Fruit fly (Drosophila melanogaster) whole organism, embryonic: Measurements from ENCODE around the gene CG43338.

Experiments
- Antp ChIP-seq: fragments of 200-800 bp; sonication (Bioruptor generic); optimal IDR thresholded peaks from 3 replicates; lab custom pipeline; 2016; ENCODE audit warnings: missing biosample characterization, missing genetic modification characterization
- Awh ChIP-seq: fragments of 200-800 bp; sonication (Bioruptor generic); IDR thresholded peaks from 2 replicates; pipeline ENCODE4, ENCODE4 v1.3.6; 2022; ENCODE audit warnings: missing biosample characterization, missing genetic modification characterization
- CG10209 ChIP-seq: fragments of 200-800 bp; sonication (Bioruptor generic); optimal IDR thresholded peaks from 3 replicates; lab custom pipeline; 2017; ENCODE audit warnings: missing biosample characterization, mild to moderate bottlenecking, missing genetic modification characterization, missing genetic modification reagents
- CG10654 ChIP-seq: fragments of 200-800 bp; sonication (Bioruptor generic); optimal IDR thresholded peaks from 2 replicates; lab custom pipeline; 2016; ENCODE audit warnings: missing biosample characterization, missing genetic modification characterization
- CG11456 ChIP-seq: fragments of 200-800 bp; sonication (Bioruptor generic); IDR thresholded peaks from 3 replicates; pipeline ENCODE4 v1.3.6; 2022; ENCODE audit warnings: missing biosample characterization, missing genetic modification characterization
- CG12236 ChIP-seq: fragments of 200-800 bp; sonication (Bioruptor generic); optimal IDR thresholded peaks from 2 replicates; lab custom pipeline; 2016; ENCODE audit warnings: missing biosample characterization, missing genetic modification characterization
- CG12391 ChIP-seq: fragments of 200-800 bp; sonication (Bioruptor generic); optimal IDR thresholded peaks from 3 replicates; lab custom pipeline; 2018; ENCODE audit warnings: missing biosample characterization, mild to moderate bottlenecking, missing genetic modification characterization, moderate library complexity
- CG12942 ChIP-seq: fragments of 200-800 bp; sonication (Bioruptor generic); optimal IDR thresholded peaks from 3 replicates; lab custom pipeline; 2016; ENCODE audit warnings: missing biosample characterization, missing genetic modification characterization
- CG14014 ChIP-seq: fragments of 200-800 bp; sonication (Bioruptor generic); IDR thresholded peaks from 2 replicates; pipeline ENCODE4 v1.3.6; 2022; ENCODE audit warnings: missing biosample characterization, missing genetic modification characterization
- CG15514 ChIP-seq: fragments of 200-800 bp; sonication (Bioruptor generic); optimal IDR thresholded peaks from 3 replicates; lab custom pipeline; 2017; ENCODE audit warnings: missing biosample characterization, missing genetic modification characterization, mild to moderate bottlenecking, moderate library complexity, missing genetic modification reagents
- CG15696 ChIP-seq: fragments of 200-800 bp; sonication (Bioruptor generic); optimal IDR thresholded peaks from 2 replicates; lab custom pipeline; 2019; ENCODE audit warnings: missing biosample characterization, mild to moderate bottlenecking, missing genetic modification characterization, moderate library complexity
- CG16815 ChIP-seq: fragments of 200-800 bp; sonication (Bioruptor generic); optimal IDR thresholded peaks from 3 replicates; lab custom pipeline; 2017; ENCODE audit warnings: missing biosample characterization, mild to moderate bottlenecking, missing genetic modification characterization
- CG17359 ChIP-seq: fragments of 200-800 bp; sonication (Bioruptor generic); optimal IDR thresholded peaks from 3 replicates; lab custom pipeline; 2018; ENCODE audit warnings: missing biosample characterization, mild to moderate bottlenecking, missing genetic modification characterization, moderate library complexity
- CG17568 ChIP-seq: fragments of 200-800 bp; sonication (Bioruptor generic); optimal IDR thresholded peaks from 2 replicates; lab custom pipeline; 2018; ENCODE audit warnings: missing biosample characterization, mild to moderate bottlenecking, missing genetic modification characterization, moderate library complexity
- CG18599 ChIP-seq: fragments of 200-800 bp; sonication (Bioruptor generic); optimal IDR thresholded peaks from 3 replicates; lab custom pipeline; 2017; ENCODE audit warnings: missing biosample characterization, missing genetic modification characterization, mild to moderate bottlenecking, moderate library complexity, missing genetic modification reagents
- CG30403 ChIP-seq: fragments of 200-800 bp; sonication (Bioruptor generic); optimal IDR thresholded peaks from 3 replicates; lab custom pipeline; 2016; ENCODE audit warnings: missing biosample characterization, missing genetic modification characterization
- CG31388 ChIP-seq: fragments of 200-800 bp; sonication (Bioruptor generic); optimal IDR thresholded peaks from 2 replicates; lab custom pipeline; 2016; ENCODE audit warnings: missing biosample characterization, missing genetic modification characterization
- CG31441 ChIP-seq: fragments of 200-800 bp; sonication (Bioruptor generic); IDR thresholded peaks from 2 replicates; pipeline ENCODE4 v1.3.6; 2022; ENCODE audit warnings: missing biosample characterization, missing genetic modification characterization
- CG32772 ChIP-seq: fragments of 200-800 bp; sonication (Bioruptor generic); IDR thresholded peaks from 2 replicates; pipeline ENCODE4 v1.3.6; 2022; ENCODE audit warnings: missing biosample characterization, missing genetic modification characterization
- CG4282 ChIP-seq: fragments of 200-800 bp; sonication (Bioruptor generic); optimal IDR thresholded peaks from 2 replicates; lab custom pipeline; 2016; ENCODE audit warnings: missing biosample characterization, missing genetic modification characterization
- CG43689 ChIP-seq: fragments of 200-800 bp; sonication (Bioruptor generic); IDR thresholded peaks from 2 replicates; pipeline ENCODE4 v1.3.6; 2022; ENCODE audit warnings: missing biosample characterization, missing genetic modification characterization
- CG4404 ChIP-seq: fragments of 200-800 bp; sonication (Bioruptor generic); IDR thresholded peaks from 2 replicates; pipeline ENCODE4 v1.3.6; 2022; ENCODE audit warnings: missing biosample characterization, missing genetic modification characterization
- CG6683 ChIP-seq: fragments of 200-800 bp; sonication (Bioruptor generic); optimal IDR thresholded peaks from 2 replicates; lab custom pipeline; 2017; ENCODE audit warnings: missing biosample characterization, mild to moderate bottlenecking, missing genetic modification characterization, missing genetic modification reagents
- CG6854 ChIP-seq: fragments of 200-800 bp; sonication (Bioruptor generic); optimal IDR thresholded peaks from 3 replicates; lab custom pipeline; 2017; ENCODE audit warnings: missing biosample characterization, mild to moderate bottlenecking, missing genetic modification characterization
- CG7271 ChIP-seq: fragments of 200-800 bp; sonication (Bioruptor generic); optimal IDR thresholded peaks from 2 replicates; lab custom pipeline; 2018; ENCODE audit warnings: missing biosample characterization, mild to moderate bottlenecking, missing genetic modification characterization, moderate library complexity
- CG7556 ChIP-seq: fragments of 200-800 bp; sonication (Bioruptor generic); optimal IDR thresholded peaks from 2 replicates; lab custom pipeline; 2017; ENCODE audit warnings: missing biosample characterization, mild to moderate bottlenecking, missing genetic modification characterization
- CG8089 ChIP-seq: fragments of 200-800 bp; sonication (Bioruptor generic); optimal IDR thresholded peaks from 3 replicates; lab custom pipeline; 2016; ENCODE audit warnings: missing biosample characterization, missing genetic modification characterization
- CTCF ChIP-seq: fragments of 200-800 bp; sonication (Bioruptor generic); optimal IDR thresholded peaks from 2 replicates; lab custom pipeline; 2017; ENCODE audit warnings: missing biosample characterization, mild to moderate bottlenecking, missing genetic modification characterization, moderate library complexity
- Chrac-16 ChIP-seq: fragments of 200-800 bp; sonication (Bioruptor generic); optimal IDR thresholded peaks from 3 replicates; lab custom pipeline; 2016; ENCODE audit warnings: missing biosample characterization, missing genetic modification characterization
- HHEX ChIP-seq: fragments of 200-800 bp; sonication (Bioruptor generic); optimal IDR thresholded peaks from 3 replicates; lab custom pipeline; 2017; ENCODE audit warnings: missing biosample characterization, mild to moderate bottlenecking, missing genetic modification characterization, missing genetic modification reagents
- Meics ChIP-seq: fragments of 200-800 bp; sonication (Bioruptor generic); optimal IDR thresholded peaks from 2 replicates; lab custom pipeline; 2017; ENCODE audit warnings: missing biosample characterization, mild to moderate bottlenecking, missing genetic modification characterization
- ase ChIP-seq: fragments of 200-800 bp; sonication (Bioruptor generic); IDR thresholded peaks from 3 replicates; pipeline ENCODE4 v1.3.6; 2022; ENCODE audit warnings: missing biosample characterization, missing genetic modification characterization
- cato ChIP-seq: fragments of 200-800 bp; sonication (Bioruptor generic); optimal IDR thresholded peaks from 2 replicates; lab custom pipeline; 2016; ENCODE audit warnings: missing biosample characterization, missing genetic modification characterization, borderline replicate concordance
- chinmo ChIP-seq: fragments of 200-800 bp; sonication (Bioruptor generic); IDR thresholded peaks from 4 replicates; pipeline ENCODE4 v1.3.6; 2022; ENCODE audit warnings: missing biosample characterization, missing genetic modification characterization; ENCODE audit not compliant: partially characterized antibody
- da ChIP-seq: fragments of 200-800 bp; sonication (Bioruptor generic); optimal IDR thresholded peaks from 2 replicates; lab custom pipeline; 2016; ENCODE audit warnings: missing biosample characterization, missing genetic modification characterization
- dimm ChIP-seq: fragments of 200-800 bp; sonication (Bioruptor generic); IDR thresholded peaks from 2 replicates; pipeline ENCODE4 v1.3.6; 2022; ENCODE audit warnings: missing biosample characterization, missing genetic modification characterization
- esg ChIP-seq: fragments of 200-800 bp; sonication (Bioruptor generic); conservative IDR thresholded peaks from 2 replicates; pipeline ENCODE4 v1.3.6; 2022; ENCODE audit warnings: missing biosample characterization, missing genetic modification characterization
- ewg ChIP-seq: fragments of 200-800 bp; sonication (Bioruptor generic); optimal IDR thresholded peaks from 3 replicates; lab custom pipeline; 2017; ENCODE audit warnings: mild to moderate bottlenecking, missing biosample characterization, missing genetic modification reagents, missing genetic modification characterization
- fd96Cb ChIP-seq: fragments of 200-800 bp; sonication (Bioruptor generic); optimal IDR thresholded peaks from 2 replicates; lab custom pipeline; 2018; ENCODE audit warnings: missing biosample characterization, mild to moderate bottlenecking, missing genetic modification characterization, moderate library complexity
- fru ChIP-seq: fragments of >200 bp; optimal IDR thresholded peaks from 2 replicates; lab custom pipeline; 2017
- gt ChIP-seq: fragments of 200-800 bp; sonication (Bioruptor generic); IDR thresholded peaks from 2 replicates; pipeline ENCODE4 v1.3.6; 2022; ENCODE audit warnings: missing biosample characterization, missing genetic modification characterization
- ind ChIP-seq: fragments of 200-800 bp; sonication (Bioruptor generic); optimal IDR thresholded peaks from 3 replicates; lab custom pipeline; 2016; ENCODE audit warnings: missing biosample characterization, missing genetic modification characterization
- jumu ChIP-seq: fragments of 200-800 bp; sonication (Bioruptor generic); optimal IDR thresholded peaks from 3 replicates; lab custom pipeline; 2016; ENCODE audit warnings: missing biosample characterization, missing genetic modification characterization
- mirr ChIP-seq: fragments of 200-800 bp; sonication (Bioruptor generic); optimal IDR thresholded peaks from 3 replicates; lab custom pipeline; 2018; ENCODE audit warnings: missing biosample characterization, mild to moderate bottlenecking, missing genetic modification characterization
- nerfin-2 ChIP-seq: fragments of 200-800 bp; sonication (Bioruptor generic); IDR thresholded peaks from 2 replicates; pipeline ENCODE4 v1.3.6; 2022; ENCODE audit warnings: missing biosample characterization, missing genetic modification characterization; ENCODE audit not compliant: partially characterized antibody
- row ChIP-seq: fragments of 200-800 bp; sonication (Bioruptor generic); IDR thresholded peaks from 3 replicates; pipeline ENCODE4 v1.3.6; 2022; ENCODE audit warnings: missing biosample characterization, missing genetic modification characterization
- salm ChIP-seq: fragments of 200-800 bp; sonication (Bioruptor generic); optimal IDR thresholded peaks from 2 replicates; lab custom pipeline; 2018; ENCODE audit warnings: missing biosample characterization, mild to moderate bottlenecking, missing genetic modification characterization
- sc ChIP-seq, 3 experiments: fragments of >200 bp in 2 of 3; fragments of 200-800 bp in 1 of 3; sonication (Bioruptor generic) in 1 of 3; optimal IDR thresholded peaks; 2 replicates in 2 of 3; 3 replicates in 1 of 3; lab custom pipeline; 2017; ENCODE audit warnings: mild to moderate bottlenecking in 1 of 3, missing biosample characterization in 1 of 3, missing genetic modification characterization in 1 of 3, missing genetic modification reagents in 1 of 3
- trem ChIP-seq: fragments of 200-800 bp; optimal IDR thresholded peaks from 3 replicates; lab custom pipeline; 2019; ENCODE audit warnings: missing biosample characterization, mild to moderate bottlenecking, missing genetic modification characterization, moderate library complexity
- trh ChIP-seq: fragments of 200-800 bp; sonication (Bioruptor generic); optimal IDR thresholded peaks from 2 replicates; lab custom pipeline; 2016; ENCODE audit warnings: missing biosample characterization, missing genetic modification characterization
- wdn ChIP-seq: fragments of 200-800 bp; sonication (Bioruptor generic); IDR thresholded peaks from 2 replicates; pipeline ENCODE4 v1.3.6; 2022; ENCODE audit warnings: missing biosample characterization, missing genetic modification characterization

The CG43338 gene

dm6 chr2L:18625470-18625869, 45.6 kb downstream of the CG43338 start (continued):
- TF ChIP-seq CG17359 (tag; lab: Kevin White, UChicago) (no peak), CG18599 (no peak), ase (GFP tag; lab: Robert Waterston, UW) (no peak), CG12236 (GFP tag; lab: Kevin White, UChicago) (no peak), CG16815 (GFP tag; lab: Kevin White, UChicago) (no peak), nerfin-2 (GFP tag; lab: Robert Waterston, UW) (no peak), trem (tag; lab: Kevin White, UChicago) (no peak), CG17568 (GFP tag; lab: Kevin White, UChicago) (peak; percentile 9), CG11456 (GFP tag; lab: Robert Waterston, UW) (0 out of 3 replicates have a peak, but pooled peaks have one; percentile 7), ind (no peak), chinmo (GFP tag; lab: Robert Waterston, UW) (0 out of 4 replicates have a peak, but pooled peaks have one; percentile 15), CTCF (GFP tag; lab: Kevin White, UChicago) (no peak), dimm (GFP tag; lab: Robert Waterston, UW) (no peak), esg (GFP tag; lab: Robert Waterston, UW) (no peak), row (no peak), salm (no peak), trh (no peak), CG8089 (no peak), wdn (no peak), sc (optimal IDR thresholded peaks at IDR 0.05; lab: Kevin White, UChicago) (no peak), sc (GFP tag; optimal IDR thresholded peaks at IDR 0.05; lab: Kevin White, UChicago) (peak; percentile 34), CG7271 (peak; percentile 13), CG31441 (peak; percentile 22; the same call in 1 of the 2 replicates), jumu (GFP tag; lab: Kevin White, UChicago) (no peak), Antp (GFP tag; lab: Kevin White, UChicago) (no peak), Chrac-16 (no peak), CG32772 (no peak), gt (GFP tag; lab: Robert Waterston, UW) (no peak), fru (lab: Kevin White, UChicago) (no peak), CG4282 (GFP tag; lab: Kevin White, UChicago) (no peak), da (GFP tag; lab: Kevin White, UChicago) (no peak), CG14014 (GFP tag; lab: Robert Waterston, UW) (peak; percentile 33; the same call in 1 of the 2 replicates), CG10209 (GFP tag; lab: Kevin White, UChicago) (peak; percentile 27), CG15696 (tag; lab: Kevin White, UChicago) (peak; percentile 78), CG6683 (GFP tag; lab: Kevin White, UChicago) (no peak), CG31388 (GFP tag; lab: Kevin White, UChicago) (no peak), CG12942 (no peak), CG15514 (GFP tag; lab: Kevin White, UChicago) (peak; percentile 23), CG6854 (GFP tag; lab: Kevin White, UChicago) (no peak), CG43689 (GFP tag; lab: Robert Waterston, UW) (no peak), cato (GFP tag; lab: Kevin White, UChicago) (no peak), CG7556 (GFP tag; lab: Kevin White, UChicago) (peak; percentile 9), Meics (peak; percentile 34), CG10654 (GFP tag; lab: Kevin White, UChicago) (no peak), Awh (no peak; the same call in 1 of the 2 replicates), ewg (GFP tag; lab: Kevin White, UChicago) (no peak), fd96Cb (no peak), mirr (GFP tag; lab: Kevin White, UChicago) (no peak), HHEX (peak; percentile 9), CG4404 (GFP tag; lab: Robert Waterston, UW) (no peak), CG30403 (no peak), CG12391 (no peak)
